Worm (Caenorhabditis elegans) whole organism, young adult: ENCODE results near the gene skr-19.

Source experiments
- F23B12.7 ChIP-seq: sonication (generic microtip); optimal IDR thresholded peaks from 2 replicates; lab custom pipeline; 2017; ENCODE audit warnings: missing genetic modification characterization, mild to moderate bottlenecking, missing compliant biosample characterization, antibody characterized with exemption, moderate library complexity; ENCODE audit not compliant: insufficient read depth
- K12H6.12 ChIP-seq: fragments of 200-800 bp; sonication (Bioruptor generic); optimal IDR thresholded peaks from 2 replicates; lab custom pipeline; 2018; ENCODE audit warnings: mild to moderate bottlenecking, missing genetic modification characterization, missing compliant biosample characterization
- ama-1 ChIP-seq, 3 experiments: fragments of 150-350 bp in 1 of 3; sonication (generic microtip) in 2 of 3; optimal IDR thresholded peaks; 2 replicates each; lab custom pipeline; 2014 to 2018; ENCODE audit warnings: missing biosample characterization in 2 of 3, missing genetic modification characterization in 2 of 3, missing genetic modification reagents in 2 of 3
- bed-1 ChIP-seq: fragments of 200-800 bp; sonication (Bioruptor generic); IDR thresholded peaks from 2 replicates; pipeline ENCODE4 v1.3.6; 2022; ENCODE audit warnings: missing genetic modification reagents, missing genetic modification characterization, missing compliant biosample characterization
- die-1 ChIP-seq: sonication (generic microtip); optimal IDR thresholded peaks from 2 replicates; lab custom pipeline; 2016; ENCODE audit warnings: missing genotype, mild to moderate bottlenecking, missing genetic modification characterization, missing compliant biosample characterization
- lin-26 ChIP-seq: fragments of 200-800 bp; sonication (Bioruptor generic); IDR thresholded peaks from 2 replicates; pipeline ENCODE4 v1.3.6; 2022; ENCODE audit warnings: missing genetic modification reagents, missing genetic modification characterization, missing compliant biosample characterization
- lin-35 ChIP-seq, 3 experiments: fragments of 150-350 bp in 2 of 3; sonication (generic microtip) in 1 of 3; optimal IDR thresholded peaks; 2 replicates each; lab custom pipeline; 2014 to 2018; ENCODE audit warnings: missing biosample characterization in 3 of 3, missing genetic modification characterization in 3 of 3, missing genetic modification reagents in 3 of 3
- nhr-27 ChIP-seq: fragments of 200-800 bp; sonication (Bioruptor generic); optimal IDR thresholded peaks from 2 replicates; lab custom pipeline; 2018; ENCODE audit warnings: mild to moderate bottlenecking, missing genetic modification characterization, moderate library complexity, missing compliant biosample characterization
- repo-1 ChIP-seq: sonication (generic microtip); optimal IDR thresholded peaks from 2 replicates; lab custom pipeline; 2017; ENCODE audit warnings: mild to moderate bottlenecking, missing genetic modification characterization, missing compliant biosample characterization
- sea-2 ChIP-seq: fragments of 200-800 bp; sonication (Bioruptor generic); IDR thresholded peaks from 2 replicates; pipeline ENCODE4 v1.3.6; 2022; ENCODE audit warnings: missing genetic modification characterization, missing compliant biosample characterization
- tbx-9 ChIP-seq: sonication (generic microtip); optimal IDR thresholded peaks from 2 replicates; lab custom pipeline; 2016; ENCODE audit warnings: borderline replicate concordance, missing genetic modification characterization, inconsistent platforms, missing compliant biosample characterization
- tlf-1 ChIP-seq: fragments of 200-800 bp; sonication (Bioruptor generic); optimal IDR thresholded peaks from 2 replicates; lab custom pipeline; 2018; ENCODE audit warnings: mild to moderate bottlenecking, missing genetic modification characterization, missing compliant biosample characterization

DNA sequence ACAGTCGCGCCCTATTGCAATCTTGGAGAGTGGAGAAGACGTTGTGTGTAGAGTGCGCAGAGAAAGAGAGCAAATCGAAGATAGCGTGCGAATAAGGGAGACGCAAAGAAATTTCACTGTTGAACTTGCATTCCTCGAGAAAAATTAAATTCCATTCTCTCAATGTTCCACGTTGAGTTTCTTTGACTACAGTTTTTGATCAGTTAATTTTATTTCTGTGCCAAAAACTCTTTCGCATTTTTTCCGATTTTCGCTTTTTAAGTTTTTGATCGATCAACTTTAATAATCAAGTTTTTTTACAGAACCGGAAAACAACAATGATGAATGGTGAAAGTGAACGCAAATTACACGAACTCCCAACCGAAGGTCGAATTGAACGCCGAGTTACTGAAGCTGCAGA is 12.6 kb upstream of the skr-19 start, which contains the start of gene K08H2.3:
- TF ChIP-seq repo-1 (tag; lab: Kevin White, UChicago): no peak
- TF ChIP-seq nhr-27: no peak
- TF ChIP-seq ama-1 (optimal IDR thresholded peaks at IDR 0.05; lab: Kevin White, UChicago): no peak
- TF ChIP-seq ama-1 (GFP tag; optimal IDR thresholded peaks at IDR 0.05; lab: Kevin White, UChicago): no peak
- no peak for TF ChIP-seq tlf-1
- no peak for TF ChIP-seq F23B12.7 (tag; lab: Kevin White, UChicago)
- TF ChIP-seq K12H6.12: no peak
- TF ChIP-seq die-1: no peak
- TF ChIP-seq lin-35 (GFP tag; optimal IDR thresholded peaks at IDR 0.05; lab: Kevin White, UChicago): no peak
- no peak for TF ChIP-seq tbx-9 (tag; lab: Kevin White, UChicago)
- no peak for TF ChIP-seq bed-1
- TF ChIP-seq lin-26: no peak
- no peak for TF ChIP-seq sea-2 (GFP tag; lab: Robert Waterston, UW)
